Worm (Caenorhabditis elegans): Measurements from ENCODE around the gene Y47D7A.2.

ce11 chrV:4387402-4387801 is 32.7 kb upstream of the Y47D7A.2 start, which contains the start of gene F13A2.9:
- TF ChIP-seq sma-3 (GFP tag; optimal IDR thresholded peaks at IDR 0.05) (no peak), lin-11 (tag; optimal IDR thresholded peaks at IDR 0.05) (no peak), mab-5 (tag; optimal IDR thresholded peaks at IDR 0.05) (no peak), unc-55 (GFP tag; optimal IDR thresholded peaks at IDR 0.05) (no peak), fos-1 (tag; optimal IDR thresholded peaks at IDR 0.05) (no peak), unc-62 (GFP tag; optimal IDR thresholded peaks at IDR 0.05) (no peak), nhr-25 (tag; optimal IDR thresholded peaks at IDR 0.05) (no peak), nhr-237 (tag; optimal IDR thresholded peaks at IDR 0.05) (no peak), unc-39 (tag; optimal IDR thresholded peaks at IDR 0.05) (no peak), nhr-11 (tag; optimal IDR thresholded peaks at IDR 0.05) (no peak), snpc-4 (tag; optimal IDR thresholded peaks at IDR 0.05) (no peak), elt-3 (tag; optimal IDR thresholded peaks at IDR 0.05) (no peak), ceh-82 (tag; optimal IDR thresholded peaks at IDR 0.05) (no peak)
